Worm (Caenorhabditis elegans) whole organism, mixed stage, embryonic: ENCODE results near the gene semi-1.

Source experiments
- bed-3 ChIP-seq: fragments of 200-800 bp; sonication (Bioruptor generic); optimal IDR thresholded peaks from 3 replicates; lab custom pipeline; 2018; ENCODE audit warnings: mild to moderate bottlenecking, missing genetic modification characterization, moderate library complexity, missing compliant biosample characterization
- blmp-1 ChIP-seq: fragments of 150-350 bp; optimal IDR thresholded peaks from 2 replicates; lab custom pipeline; 2014; ENCODE audit warnings: missing biosample characterization, missing genetic modification characterization
- ceh-39 ChIP-seq: fragments of 150-350 bp; optimal IDR thresholded peaks from 2 replicates; lab custom pipeline; 2014; ENCODE audit warnings: missing biosample characterization, missing genetic modification characterization
- ces-1 ChIP-seq: fragments of 150-350 bp; optimal IDR thresholded peaks from 2 replicates; lab custom pipeline; 2014; ENCODE audit warnings: missing biosample characterization, missing genetic modification reagents, missing genetic modification characterization
- cnd-1 ChIP-seq: fragments of 200-800 bp; sonication (Bioruptor generic); optimal IDR thresholded peaks from 2 replicates; lab custom pipeline; 2018; ENCODE audit warnings: mild to moderate bottlenecking, missing genetic modification characterization, missing compliant biosample characterization
- drap-1 ChIP-seq: fragments of 200-800 bp; sonication (Bioruptor generic); optimal IDR thresholded peaks from 3 replicates; lab custom pipeline; 2018; ENCODE audit warnings: mild to moderate bottlenecking, missing genetic modification characterization, missing compliant biosample characterization
- elt-1 ChIP-seq: sonication (generic microtip); optimal IDR thresholded peaks from 2 replicates; lab custom pipeline; 2017; ENCODE audit warnings: missing genetic modification characterization, mild to moderate bottlenecking, missing compliant biosample characterization, antibody characterized with exemption, moderate library complexity, borderline replicate concordance; ENCODE audit not compliant: insufficient read depth
- elt-3 ChIP-seq: fragments of 150-350 bp; optimal IDR thresholded peaks from 2 replicates; lab custom pipeline; 2014; ENCODE audit warnings: missing biosample characterization, missing genetic modification characterization
- flh-1 ChIP-seq: fragments of 200-800 bp; sonication (Bioruptor generic); optimal IDR thresholded peaks from 2 replicates; lab custom pipeline; 2018; ENCODE audit warnings: mild to moderate bottlenecking, missing genetic modification characterization, moderate library complexity, missing compliant biosample characterization
- ham-2 ChIP-seq: fragments of 200-800 bp; sonication (Bioruptor generic); optimal IDR thresholded peaks from 2 replicates; lab custom pipeline; 2018; ENCODE audit warnings: mild to moderate bottlenecking, missing genetic modification characterization, missing compliant biosample characterization
- hlh-1 ChIP-seq: fragments of 150-350 bp; optimal IDR thresholded peaks from 2 replicates; lab custom pipeline; 2014; ENCODE audit warnings: missing biosample characterization, missing genetic modification reagents, missing genetic modification characterization
- lin-32 ChIP-seq: fragments of 200-800 bp; sonication (Bioruptor generic); optimal IDR thresholded peaks from 2 replicates; lab custom pipeline; 2018; ENCODE audit warnings: mild to moderate bottlenecking, missing genetic modification characterization, missing compliant biosample characterization
- lsy-2 ChIP-seq: fragments of 150-350 bp; optimal IDR thresholded peaks from 2 replicates; lab custom pipeline; 2014; ENCODE audit warnings: missing biosample characterization, missing genetic modification characterization
- mab-5 ChIP-seq: fragments of 150-350 bp; optimal IDR thresholded peaks from 2 replicates; lab custom pipeline; 2014; ENCODE audit warnings: missing biosample characterization, missing genetic modification characterization
- mep-1 ChIP-seq: fragments of 150-350 bp; optimal IDR thresholded peaks from 2 replicates; lab custom pipeline; 2017; ENCODE audit warnings: missing biosample characterization, missing genetic modification reagents, missing genetic modification characterization, inconsistent platforms
- mls-2 ChIP-seq: sonication (generic microtip); optimal IDR thresholded peaks from 2 replicates; lab custom pipeline; 2016; ENCODE audit warnings: mild to moderate bottlenecking, missing genetic modification characterization, moderate library complexity, missing compliant biosample characterization
- nhr-12 ChIP-seq: fragments of 150-350 bp; optimal IDR thresholded peaks from 2 replicates; lab custom pipeline; 2014; ENCODE audit warnings: missing biosample characterization, missing genetic modification characterization
- nhr-28 ChIP-seq: fragments of 150-350 bp; optimal IDR thresholded peaks from 2 replicates; lab custom pipeline; 2014; ENCODE audit warnings: missing biosample characterization, missing genetic modification characterization
- nhr-76 ChIP-seq: sonication (generic microtip); optimal IDR thresholded peaks from 2 replicates; lab custom pipeline; 2017; ENCODE audit warnings: missing biosample characterization, missing genetic modification characterization
- pha-4 ChIP-seq: fragments of 150-350 bp; optimal IDR thresholded peaks from 2 replicates; lab custom pipeline; 2018; ENCODE audit warnings: missing biosample characterization, missing genetic modification reagents, missing genetic modification characterization
- sem-2 ChIP-seq: fragments of 200-800 bp; sonication (Bioruptor generic); optimal IDR thresholded peaks from 2 replicates; lab custom pipeline; 2018; ENCODE audit warnings: mild to moderate bottlenecking, missing genetic modification characterization, missing compliant biosample characterization
- snpc-4 ChIP-seq: fragments of 150-350 bp; optimal IDR thresholded peaks from 2 replicates; lab custom pipeline; 2014; ENCODE audit warnings: missing biosample characterization, missing genetic modification characterization
- tbx-8 ChIP-seq: fragments of 200-800 bp; sonication (Bioruptor generic); optimal IDR thresholded peaks from 2 replicates; lab custom pipeline; 2018; ENCODE audit warnings: mild to moderate bottlenecking, missing genetic modification characterization, moderate library complexity, missing compliant biosample characterization
- unc-39 ChIP-seq: fragments of 150-350 bp; optimal IDR thresholded peaks from 2 replicates; lab custom pipeline; 2014; ENCODE audit warnings: missing biosample characterization, missing genetic modification characterization
- zip-8 ChIP-seq: fragments of 150-350 bp; optimal IDR thresholded peaks from 2 replicates; lab custom pipeline; 2014; ENCODE audit warnings: missing biosample characterization, missing genetic modification characterization
- ztf-11 ChIP-seq: fragments of 150-350 bp; optimal IDR thresholded peaks from 2 replicates; lab custom pipeline; 2014; ENCODE audit warnings: missing biosample characterization, missing genetic modification characterization

The semi-1 gene

ce11 chrV:13556297-13556696 lies 41.3 kb upstream of the semi-1 start, which contains the start of gene C56A3.6:
Gene C56A3.6 (minus strand): TSS chrV:13556397.
- TF ChIP-seq hlh-1: peak; percentile 16
- no peak for TF ChIP-seq zip-8
- TF ChIP-seq sem-2: no peak
- TF ChIP-seq mls-2: no peak
- no peak for TF ChIP-seq pha-4
- no peak for TF ChIP-seq ces-1
- no peak for TF ChIP-seq nhr-12 (tag; lab: Kevin White, UChicago)
- no peak for TF ChIP-seq mab-5 (tag; lab: Kevin White, UChicago)
- TF ChIP-seq elt-3 (tag; lab: Kevin White, UChicago): no peak

- TF ChIP-seq lsy-2 (tag; lab: Kevin White, UChicago): no peak
- TF ChIP-seq ces-1: peak; percentile 22
Measured at ce11 chrV:13551601-13552000, 36.6 kb upstream of the semi-1 start, which contains the start of the genes C56A3.4 and C56A3.5. Gene C56A3.4 (minus strand): TSS chrV:13551754. Gene C56A3.5 (plus strand): TSS chrV:13551967.

- TF ChIP-seq blmp-1 (tag; lab: Kevin White, UChicago) (no peak), ces-1 (peak; percentile 57)
Measured at ce11 chrV:13536058-13536579, 21.1 kb upstream of the semi-1 start, which contains the start of gene frpr-5. Gene frpr-5 (minus strand): TSS chrV:13536108.

ce11 chrV:13532469-13532868 lies 17.5 kb upstream of the semi-1 start:
- TF ChIP-seq ces-1: no peak
- TF ChIP-seq elt-1 (tag; lab: Kevin White, UChicago): no peak

- no peak for TF ChIP-seq nhr-28
Measured at ce11 chrV:13530698-13531097, 15.7 kb upstream of the semi-1 start, which contains the start of gene ttr-44. Gene ttr-44 (minus strand): TSS chrV:13530744.

ce11 chrV:13529165-13529564 lies 14.2 kb upstream of the semi-1 start:
- TF ChIP-seq unc-39: no peak
- TF ChIP-seq mep-1: no peak
- TF ChIP-seq ham-2 (GFP tag; lab: Kevin White, UChicago): no peak
- no peak for TF ChIP-seq mab-5 (tag; lab: Kevin White, UChicago)
- no peak for TF ChIP-seq nhr-28
- TF ChIP-seq ces-1: no peak
- TF ChIP-seq, all 35 proteins: peak for 0

- TF ChIP-seq sem-2 (no peak), ces-1 (no peak), bed-3 (GFP tag; lab: Kevin White, UChicago) (no peak), mab-5 (tag; lab: Kevin White, UChicago) (no peak), cnd-1 (tag; lab: Kevin White, UChicago) (no peak), lin-32 (GFP tag; lab: Kevin White, UChicago) (no peak), hlh-1 (no peak), mls-2 (no peak)
- TF ChIP-seq, all 35 proteins: peak for 0
Measured at ce11 chrV:13523194-13523593, 8.2 kb upstream of the semi-1 start, which contains the start of gene R11G10.3. Gene R11G10.3 (plus strand): TSS chrV:13523494.

- TF ChIP-seq elt-1 (tag; lab: Kevin White, UChicago) (no peak), lsy-2 (tag; lab: Kevin White, UChicago) (no peak)
- TF ChIP-seq, all 35 proteins: peak for 0
Measured at ce11 chrV:13512515-13512914, 2.5 kb downstream of the semi-1 start.

- peak; percentile 64 for TF ChIP-seq zip-8
- TF ChIP-seq tbx-8 (GFP tag; lab: Kevin White, UChicago): no peak
Measured at ce11 chrV:13511618-13512017, 3.4 kb downstream of the semi-1 start, which contains the start of gene avr-15. Gene avr-15 (minus strand): TSS chrV:13511718.

- TF ChIP-seq ceh-39 (tag; lab: Kevin White, UChicago) (no peak), blmp-1 (tag; lab: Kevin White, UChicago) (no peak), snpc-4 (tag; lab: Kevin White, UChicago) (no peak), nhr-76 (tag; lab: Kevin White, UChicago) (no peak), hlh-1 (no peak), drap-1 (GFP tag; lab: Kevin White, UChicago) (no peak), flh-1 (GFP tag; lab: Kevin White, UChicago) (no peak), sem-2 (no peak), lin-32 (GFP tag; lab: Kevin White, UChicago) (no peak), bed-3 (GFP tag; lab: Kevin White, UChicago) (no peak), nhr-12 (tag; lab: Kevin White, UChicago) (no peak), ztf-11 (tag; lab: Kevin White, UChicago) (no peak), ces-1 (no peak), lsy-2 (tag; lab: Kevin White, UChicago) (no peak), elt-1 (tag; lab: Kevin White, UChicago) (no peak), mep-1 (no peak), ham-2 (GFP tag; lab: Kevin White, UChicago) (no peak), cnd-1 (tag; lab: Kevin White, UChicago) (no peak)
Measured at ce11 chrV:13506321-13506720, 8.7 kb downstream of the semi-1 start, which contains the start of gene R11G10.4. Gene R11G10.4 (plus strand): TSS chrV:13506621.
